Worm (Caenorhabditis elegans) whole organism, early embryonic: ENCODE measurements around the gene srx-80.

Source experiments
- B0310.2 ChIP-seq: sonication (generic microtip); optimal IDR thresholded peaks from 2 replicates; lab custom pipeline; 2016; ENCODE audit warnings: mild to moderate bottlenecking, missing genetic modification characterization, missing compliant biosample characterization
- F13C5.2 ChIP-seq: sonication (generic microtip); optimal IDR thresholded peaks from 2 replicates; lab custom pipeline; 2017; ENCODE audit warnings: mild to moderate bottlenecking, missing genetic modification characterization, inconsistent platforms, missing compliant biosample characterization
- aly-1 ChIP-seq: sonication (generic microtip); optimal IDR thresholded peaks from 2 replicates; lab custom pipeline; 2016; ENCODE audit warnings: missing genetic modification characterization, missing compliant biosample characterization
- ama-1 ChIP-seq: fragments of 150-350 bp; optimal IDR thresholded peaks from 2 replicates; lab custom pipeline; 2014
- ceh-13 ChIP-seq: fragments of 200-800 bp; sonication (Bioruptor generic); optimal IDR thresholded peaks from 2 replicates; lab custom pipeline; 2018; ENCODE audit warnings: mild to moderate bottlenecking, missing genetic modification characterization, missing compliant biosample characterization
- flt-1 ChIP-seq: fragments of 200-800 bp; sonication (Bioruptor generic); IDR thresholded peaks from 2 replicates; pipeline ENCODE4 v1.3.6; 2022; ENCODE audit warnings: missing genetic modification characterization, missing compliant biosample characterization
- hmg-4 ChIP-seq: fragments of 200-800 bp; sonication (Bioruptor generic); optimal IDR thresholded peaks from 2 replicates; lab custom pipeline; 2018; ENCODE audit warnings: mild to moderate bottlenecking, missing genetic modification characterization, missing compliant biosample characterization
- sea-1 ChIP-seq: fragments of 200-800 bp; sonication (Bioruptor generic); conservative IDR thresholded peaks from 2 replicates; pipeline ENCODE4 v1.3.6; 2022; ENCODE audit warnings: missing genetic modification characterization, missing compliant biosample characterization
- tbx-11 ChIP-seq: fragments of 200-800 bp; sonication (Bioruptor generic); IDR thresholded peaks from 2 replicates; pipeline ENCODE4 v1.3.6; 2022; ENCODE audit warnings: missing genetic modification characterization, missing compliant biosample characterization
- tra-4 ChIP-seq: sonication (generic microtip); optimal IDR thresholded peaks from 2 replicates; lab custom pipeline; 2017; ENCODE audit warnings: missing genetic modification characterization, missing compliant biosample characterization

ce11 chrV:11604484-11604883 is 11.0 kb downstream of the srx-80 start, which contains the start of gene dhs-20:
- no peak for TF ChIP-seq aly-1 (tag; lab: Kevin White, UChicago)
- no peak for TF ChIP-seq ceh-13 (GFP tag; lab: Kevin White, UChicago)
- TF ChIP-seq ama-1: no peak
- TF ChIP-seq tra-4 (tag; lab: Kevin White, UChicago): no peak
- no peak for TF ChIP-seq flt-1 (GFP tag; lab: Robert Waterston, UW)
- no peak for TF ChIP-seq F13C5.2
- no peak for TF ChIP-seq hmg-4 (GFP tag; lab: Kevin White, UChicago)
- no peak for TF ChIP-seq tbx-11 (GFP tag; lab: Robert Waterston, UW)
- no peak for TF ChIP-seq sea-1 (GFP tag; lab: Robert Waterston, UW)
- no peak for TF ChIP-seq B0310.2 (tag; lab: Kevin White, UChicago)
